Worm (Caenorhabditis elegans) whole organism, young adult: ENCODE measurements around the gene clec-153.

ENCODE experiments used
- B0035.1 ChIP-seq: sonication (generic microtip); optimal IDR thresholded peaks from 2 replicates; lab custom pipeline; 2016; ENCODE audit warnings: missing genetic modification characterization, mild to moderate bottlenecking, missing compliant biosample characterization, missing genotype, missing genetic modification reagents
- C17E4.6 ChIP-seq: fragments of 200-800 bp; sonication (Bioruptor generic); IDR thresholded peaks from 2 replicates; pipeline ENCODE4 v1.3.6; 2022; ENCODE audit warnings: missing genetic modification reagents, missing genetic modification characterization, missing compliant biosample characterization
- D2030.7 ChIP-seq: fragments of 200-800 bp; sonication (Bioruptor generic); IDR thresholded peaks from 2 replicates; pipeline ENCODE4 v1.3.6; 2022; ENCODE audit warnings: missing genetic modification reagents, missing genetic modification characterization, missing compliant biosample characterization
- F33H1.4 ChIP-seq: fragments of 200-800 bp; sonication (Bioruptor generic); IDR thresholded peaks from 2 replicates; pipeline ENCODE4 v1.3.6; 2022; ENCODE audit warnings: missing genetic modification reagents, missing genetic modification characterization, missing compliant biosample characterization
- F37B4.10 ChIP-seq: fragments of 200-800 bp; sonication (Bioruptor generic); IDR thresholded peaks from 2 replicates; pipeline ENCODE4 v1.3.6; 2022; ENCODE audit warnings: missing genetic modification characterization, missing compliant biosample characterization
- F39B2.1 ChIP-seq: fragments of 200-800 bp; sonication (Bioruptor generic); IDR thresholded peaks from 2 replicates; pipeline ENCODE4 v1.3.6; 2022; ENCODE audit warnings: missing genetic modification reagents, missing genetic modification characterization, missing compliant biosample characterization
- Y53G8AR.9 ChIP-seq: fragments of 200-800 bp; sonication (Bioruptor generic); conservative IDR thresholded peaks from 2 replicates; pipeline ENCODE4 v1.3.6; 2022; ENCODE audit warnings: missing genetic modification reagents, missing genetic modification characterization, missing compliant biosample characterization
- akir-1 ChIP-seq: fragments of 200-800 bp; sonication (Bioruptor generic); optimal IDR thresholded peaks from 2 replicates; lab custom pipeline; 2018; ENCODE audit warnings: mild to moderate bottlenecking, missing genetic modification characterization, moderate library complexity, missing compliant biosample characterization
- attf-5 ChIP-seq: fragments of 200-800 bp; sonication (Bioruptor generic); optimal IDR thresholded peaks from 2 replicates; lab custom pipeline; 2018; ENCODE audit warnings: mild to moderate bottlenecking, missing genetic modification characterization, missing compliant biosample characterization
- bed-1 ChIP-seq: fragments of 200-800 bp; sonication (Bioruptor generic); IDR thresholded peaks from 2 replicates; pipeline ENCODE4 v1.3.6; 2022; ENCODE audit warnings: missing genetic modification reagents, missing genetic modification characterization, missing compliant biosample characterization
- cebp-1 ChIP-seq, 2 experiments: fragments of 200-800 bp in 1 of 2; sonication (Bioruptor generic) in 1 of 2; sonication (generic microtip) in 1 of 2; IDR thresholded peaks in 1 of 2; optimal IDR thresholded peaks in 1 of 2; 2 replicates each; pipeline versions ENCODE4 v1.3.6 to Lab custom; 2017 to 2022; ENCODE audit warnings: missing compliant biosample characterization in 2 of 2, missing genetic modification characterization in 2 of 2, mild to moderate bottlenecking in 1 of 2, missing genetic modification reagents in 1 of 2, moderate library complexity in 1 of 2
- ceh-91 ChIP-seq: fragments of 200-800 bp; sonication (Bioruptor generic); IDR thresholded peaks from 2 replicates; pipeline ENCODE4 v1.3.6; 2022; ENCODE audit warnings: missing genetic modification reagents, missing genetic modification characterization, missing compliant biosample characterization
- die-1 ChIP-seq: sonication (generic microtip); optimal IDR thresholded peaks from 2 replicates; lab custom pipeline; 2016; ENCODE audit warnings: missing genotype, mild to moderate bottlenecking, missing genetic modification characterization, missing compliant biosample characterization
- dox-1 ChIP-seq: fragments of 200-800 bp; sonication (Bioruptor generic); IDR thresholded peaks from 2 replicates; pipeline ENCODE4 v1.3.6; 2022; ENCODE audit warnings: missing genetic modification reagents, missing genetic modification characterization, missing compliant biosample characterization
- efl-1 ChIP-seq: fragments of 150-350 bp; optimal IDR thresholded peaks from 2 replicates; lab custom pipeline; 2014; ENCODE audit warnings: missing biosample characterization, missing genetic modification reagents, missing genetic modification characterization
- ekl-4 ChIP-seq: fragments of 200-800 bp; sonication (Bioruptor generic); IDR thresholded peaks from 2 replicates; pipeline ENCODE4 v1.3.6; 2022; ENCODE audit warnings: missing genetic modification reagents, missing genetic modification characterization, missing compliant biosample characterization
- fkh-3 ChIP-seq: sonication (generic microtip); optimal IDR thresholded peaks from 2 replicates; lab custom pipeline; 2016; ENCODE audit warnings: mild to moderate bottlenecking, missing genetic modification characterization, missing compliant biosample characterization
- him-1 ChIP-seq: sonication (generic microtip); optimal IDR thresholded peaks from 2 replicates; lab custom pipeline; 2016; ENCODE audit warnings: missing genotype, missing genetic modification reagents, missing genetic modification characterization, missing compliant biosample characterization
- hmg-1.2 ChIP-seq: fragments of 200-800 bp; sonication (Bioruptor generic); IDR thresholded peaks from 2 replicates; pipeline ENCODE4 v1.3.6; 2022; ENCODE audit warnings: missing genetic modification reagents, missing genetic modification characterization, missing compliant biosample characterization
- hsf-1 ChIP-seq: fragments of 200-800 bp; sonication (Bioruptor generic); IDR thresholded peaks from 2 replicates; pipeline ENCODE4 v1.3.6; 2022; ENCODE audit warnings: missing genetic modification reagents, missing genetic modification characterization, missing compliant biosample characterization
- lin-26 ChIP-seq: fragments of 200-800 bp; sonication (Bioruptor generic); IDR thresholded peaks from 2 replicates; pipeline ENCODE4 v1.3.6; 2022; ENCODE audit warnings: missing genetic modification reagents, missing genetic modification characterization, missing compliant biosample characterization
- lin-35 ChIP-seq, 3 experiments: fragments of 150-350 bp in 2 of 3; sonication (generic microtip) in 1 of 3; optimal IDR thresholded peaks; 2 replicates each; lab custom pipeline; 2014 to 2018; ENCODE audit warnings: missing biosample characterization in 3 of 3, missing genetic modification characterization in 3 of 3, missing genetic modification reagents in 3 of 3
- lin-54 ChIP-seq: fragments of 200-800 bp; sonication (Bioruptor generic); optimal IDR thresholded peaks from 2 replicates; lab custom pipeline; 2018; ENCODE audit warnings: mild to moderate bottlenecking, missing genetic modification characterization, missing compliant biosample characterization
- lir-1 ChIP-seq: fragments of 200-800 bp; sonication (Bioruptor generic); conservative IDR thresholded peaks from 2 replicates; pipeline ENCODE4 v1.3.6; 2022; ENCODE audit warnings: missing genetic modification reagents, missing genetic modification characterization, missing compliant biosample characterization
- lsl-1 ChIP-seq: fragments of 200-800 bp; sonication (Bioruptor generic); optimal IDR thresholded peaks from 2 replicates; lab custom pipeline; 2018; ENCODE audit warnings: mild to moderate bottlenecking, missing genetic modification characterization, moderate library complexity, missing compliant biosample characterization
- madf-10 ChIP-seq: sonication (generic microtip); optimal IDR thresholded peaks from 2 replicates; lab custom pipeline; 2016; ENCODE audit warnings: mild to moderate bottlenecking, missing genetic modification characterization, missing compliant biosample characterization
- madf-3 ChIP-seq: fragments of 200-800 bp; sonication (Bioruptor generic); IDR thresholded peaks from 2 replicates; pipeline ENCODE4 v1.3.6; 2022; ENCODE audit warnings: missing genetic modification reagents, missing genetic modification characterization, missing compliant biosample characterization
- madf-6 ChIP-seq: fragments of 200-800 bp; sonication (Bioruptor generic); IDR thresholded peaks from 2 replicates; pipeline ENCODE4 v1.3.6; 2022; ENCODE audit warnings: missing genetic modification reagents, missing genetic modification characterization, missing compliant biosample characterization
- madf-8 ChIP-seq: fragments of 200-800 bp; sonication (Bioruptor generic); conservative IDR thresholded peaks from 2 replicates; pipeline ENCODE4 v1.3.6; 2022; ENCODE audit warnings: missing genetic modification reagents, missing genetic modification characterization, missing compliant biosample characterization
- mcd-1 ChIP-seq: fragments of 200-800 bp; sonication (Bioruptor generic); IDR thresholded peaks from 2 replicates; pipeline ENCODE4 v1.3.6; 2022; ENCODE audit warnings: missing genetic modification reagents, missing genetic modification characterization, missing compliant biosample characterization
- nfya-1 ChIP-seq: sonication (generic microtip); optimal IDR thresholded peaks from 2 replicates; lab custom pipeline; 2017; ENCODE audit warnings: antibody characterized with exemption, missing compliant biosample characterization, missing genetic modification characterization, borderline replicate concordance; ENCODE audit not compliant: insufficient read depth
- nfyb-1 ChIP-seq: fragments of 200-800 bp; sonication (Bioruptor generic); IDR thresholded peaks from 2 replicates; pipeline ENCODE4 v1.3.6; 2022; ENCODE audit warnings: missing genetic modification reagents, missing genetic modification characterization, missing compliant biosample characterization
- pbrm-1 ChIP-seq: fragments of 200-800 bp; sonication (Bioruptor generic); IDR thresholded peaks from 2 replicates; pipeline ENCODE4 v1.3.6; 2022; ENCODE audit warnings: missing genetic modification reagents, missing genetic modification characterization, missing compliant biosample characterization
- rcor-1 ChIP-seq: fragments of 200-800 bp; sonication (Bioruptor generic); IDR thresholded peaks from 2 replicates; pipeline ENCODE4 v1.3.6; 2022; ENCODE audit warnings: missing genetic modification reagents, missing genetic modification characterization, missing compliant biosample characterization
- snpc-1.3 ChIP-seq: sonication (generic microtip); optimal IDR thresholded peaks from 2 replicates; lab custom pipeline; 2017; ENCODE audit warnings: missing genetic modification characterization, mild to moderate bottlenecking, missing compliant biosample characterization, antibody characterized with exemption, moderate library complexity, missing genotype, missing genetic modification reagents; ENCODE audit not compliant: insufficient read depth
- snpc-3.4 ChIP-seq: sonication (generic microtip); optimal IDR thresholded peaks from 2 replicates; lab custom pipeline; 2017; ENCODE audit warnings: missing genetic modification characterization, mild to moderate bottlenecking, missing compliant biosample characterization, antibody characterized with exemption, moderate library complexity, missing genotype, missing genetic modification reagents
- snpc-4 ChIP-seq, 5 experiments: fragments of 150-350 bp in 1 of 5; sonication (generic microtip) in 4 of 5; optimal IDR thresholded peaks; 2 replicates each; lab custom pipeline; 2014 to 2018; ENCODE audit warnings: missing genetic modification characterization in 5 of 5, missing biosample characterization in 3 of 5, antibody characterized with exemption in 2 of 5, mild to moderate bottlenecking in 2 of 5, missing compliant biosample characterization in 2 of 5, missing genotype in 2 of 5, moderate library complexity in 2 of 5, missing genetic modification reagents in 1 of 5
- tbp1 ChIP-seq: fragments of 200-800 bp; sonication (Bioruptor generic); optimal IDR thresholded peaks from 2 replicates; lab custom pipeline; 2018; ENCODE audit warnings: mild to moderate bottlenecking, missing genetic modification characterization, missing compliant biosample characterization
- tlf-1 ChIP-seq: fragments of 200-800 bp; sonication (Bioruptor generic); optimal IDR thresholded peaks from 2 replicates; lab custom pipeline; 2018; ENCODE audit warnings: mild to moderate bottlenecking, missing genetic modification characterization, missing compliant biosample characterization
- unc-62 ChIP-seq: fragments of 150-350 bp; optimal IDR thresholded peaks from 2 replicates; lab custom pipeline; 2014; ENCODE audit warnings: missing biosample characterization, missing genetic modification reagents, missing genetic modification characterization
- xnd-1 ChIP-seq: sonication (generic microtip); optimal IDR thresholded peaks from 2 replicates; lab custom pipeline; 2016; ENCODE audit warnings: missing genotype, missing genetic modification reagents, missing genetic modification characterization, missing compliant biosample characterization
- ztf-18 ChIP-seq: sonication (generic microtip); optimal IDR thresholded peaks from 2 replicates; lab custom pipeline; 2016; ENCODE audit warnings: missing genotype, mild to moderate bottlenecking, missing genetic modification characterization, missing compliant biosample characterization
- ztf-25 ChIP-seq: fragments of 200-800 bp; sonication (Bioruptor generic); IDR thresholded peaks from 2 replicates; pipeline ENCODE4 v1.3.6; 2022; ENCODE audit warnings: missing genetic modification reagents, missing genetic modification characterization, missing compliant biosample characterization

clec-153 gene

DNA sequence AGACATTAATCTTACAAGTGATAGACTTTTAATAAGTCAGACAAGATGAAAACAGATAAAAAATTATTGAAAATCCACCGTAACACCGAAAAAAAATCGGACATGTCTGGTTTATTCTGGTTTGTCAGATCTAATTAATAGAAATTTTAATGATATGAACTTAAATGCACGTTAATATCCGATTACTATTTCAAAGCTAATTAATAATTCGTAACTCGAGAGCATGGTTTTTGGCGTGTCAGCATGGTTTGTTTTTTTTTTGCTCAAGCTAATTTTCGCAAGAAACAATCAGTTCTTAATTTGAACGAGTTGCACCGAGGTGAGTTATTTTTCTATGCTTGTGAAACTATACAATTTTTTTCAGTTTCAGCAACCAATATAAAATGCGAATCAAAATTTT, at the start of gene clec-153:
Gene clec-153, plus strand, starts transcription at position 301 of the 400 bp plus-strand sequence.
- TF ChIP-seq lin-26 = no peak
- no peak for TF ChIP-seq die-1 (tag; lab: Kevin White, UChicago)
- TF ChIP-seq efl-1 (GFP tag; lab: Kevin White, UChicago) = no peak

DNA sequence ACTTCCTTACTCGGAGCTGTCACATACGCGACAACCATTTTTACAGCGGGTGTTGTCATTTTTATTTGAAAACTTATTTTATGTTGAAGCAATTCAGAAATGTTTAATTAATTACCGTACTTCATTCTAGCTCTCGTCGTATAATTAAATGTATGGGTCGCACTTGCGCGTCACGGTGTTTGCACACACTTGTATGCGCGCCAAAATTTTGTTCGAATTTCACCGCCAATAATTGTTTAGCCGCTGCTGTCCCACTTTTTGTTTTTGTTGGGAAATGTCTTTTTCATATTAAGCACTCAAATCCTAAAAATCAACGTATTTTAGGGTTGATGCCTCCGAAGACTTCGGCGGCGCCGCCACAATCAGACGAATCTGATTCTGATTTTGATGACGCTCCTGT, 47.9 kb upstream of the clec-153 start, which contains the start of the genes F35G12.7 and smc-4:
Gene F35G12.7, minus strand, starts transcription at position 154 of the 400 bp plus-strand sequence.
Gene smc-4, plus strand, starts transcription at position 325 of the 400 bp plus-strand sequence.
- peak; percentile 66 for TF ChIP-seq ekl-4
- TF ChIP-seq unc-62 = no peak
- peak; percentile 73 for TF ChIP-seq ceh-91 (GFP tag; lab: Robert Waterston, UW)
- TF ChIP-seq lin-54 (GFP tag; lab: Kevin White, UChicago) = peak; percentile 81
- TF ChIP-seq ztf-25 = 0 out of 2 replicates have a peak, but pooled peaks have one; percentile 28
- no peak for TF ChIP-seq bed-1 (GFP tag; lab: Robert Waterston, UW)
- peak; percentile 47; the same call in 1 of the 2 replicates for TF ChIP-seq hmg-1.2 (GFP tag; lab: Robert Waterston, UW)
- TF ChIP-seq F39B2.1 (GFP tag; lab: Robert Waterston, UW) = no peak
- TF ChIP-seq tbp1 (GFP tag; lab: Kevin White, UChicago) = peak; percentile 30
- peak; percentile 66 for TF ChIP-seq dox-1
- TF ChIP-seq madf-3 (GFP tag; lab: Robert Waterston, UW) = peak; percentile 82; the same call in 1 of the 2 replicates
- TF ChIP-seq lir-1 (GFP tag; lab: Robert Waterston, UW) = peak; percentile 54; the same call in 1 of the 2 replicates
- peak; percentile 62 for TF ChIP-seq tlf-1 (GFP tag; lab: Kevin White, UChicago)
- peak; percentile 19 for TF ChIP-seq ztf-18 (tag; lab: Kevin White, UChicago)
- TF ChIP-seq nfya-1 (tag; lab: Kevin White, UChicago) = no peak
- peak; percentile 68; the same call in 1 of the 2 replicates for TF ChIP-seq Y53G8AR.9 (GFP tag; lab: Robert Waterston, UW)
- TF ChIP-seq attf-5 = peak; percentile 21
- TF ChIP-seq rcor-1 (GFP tag; lab: Robert Waterston, UW) = peak; percentile 40; the same call in 1 of the 2 replicates
- TF ChIP-seq nfyb-1 (GFP tag; lab: Robert Waterston, UW) = peak; percentile 67
- TF ChIP-seq fkh-3 (tag; lab: Kevin White, UChicago) = no peak
- TF ChIP-seq mcd-1 (GFP tag; lab: Robert Waterston, UW) = peak; percentile 55; the same call in 1 of the 2 replicates
- TF ChIP-seq madf-10 (tag; lab: Kevin White, UChicago) = no peak
- peak; percentile 47 for TF ChIP-seq him-1 (tag; lab: Kevin White, UChicago)
- TF ChIP-seq C17E4.6 = peak; percentile 51; the same call in 1 of the 2 replicates
- TF ChIP-seq die-1 (tag; lab: Kevin White, UChicago) = peak; percentile 24
- TF ChIP-seq hsf-1 = peak; percentile 58; the same call in 1 of the 2 replicates
- 0 out of 2 replicates have a peak, but pooled peaks have one; percentile 15 for TF ChIP-seq F37B4.10
- peak; percentile 96 for TF ChIP-seq madf-6 (GFP tag; lab: Robert Waterston, UW)
- peak; percentile 43; the same call in 1 of the 2 replicates for TF ChIP-seq pbrm-1
- TF ChIP-seq snpc-4 (GFP tag; optimal IDR thresholded peaks at IDR 0.05; lab: Kevin White, UChicago) = no peak
- peak in 2 of 4 experiments; percentile 7 to 23 for TF ChIP-seq snpc-4 (tag; optimal IDR thresholded peaks at IDR 0.05; lab: Kevin White, UChicago)
- TF ChIP-seq D2030.7 = peak; percentile 76
- TF ChIP-seq lsl-1 = peak; percentile 69
- TF ChIP-seq snpc-3.4 (tag; lab: Kevin White, UChicago) = peak; percentile 76
- TF ChIP-seq F33H1.4 = peak; percentile 70
- TF ChIP-seq lin-35 (GFP tag; optimal IDR thresholded peaks at IDR 0.05; lab: Kevin White, UChicago) = peak in 1 of 3 experiments; percentile 62
- TF ChIP-seq xnd-1 (tag; lab: Kevin White, UChicago) = peak; percentile 63
- TF ChIP-seq snpc-1.3 (tag; lab: Kevin White, UChicago) = peak; percentile 24
- no peak for TF ChIP-seq akir-1 (GFP tag; lab: Kevin White, UChicago)
- peak; percentile 94 for TF ChIP-seq efl-1 (GFP tag; lab: Kevin White, UChicago)
- TF ChIP-seq madf-8 = peak; percentile 88
- TF ChIP-seq B0035.1 (tag; lab: Kevin White, UChicago) = no peak
- TF ChIP-seq cebp-1 (GFP tag; IDR thresholded peaks at IDR 0.05; lab: Robert Waterston, UW) = no peak
- TF ChIP-seq cebp-1 (tag; optimal IDR thresholded peaks at IDR 0.05; lab: Kevin White, UChicago) = peak; percentile 26
